Fruit fly (Drosophila melanogaster) whole organism, embryonic: ENCODE results near the gene Scm.

Experiments used
- CG13287 ChIP-seq: fragments of 200-800 bp; sonication (Bioruptor generic); IDR thresholded peaks from 2 replicates; pipeline ENCODE4 v1.3.6; 2022; ENCODE audit warnings: missing biosample characterization, missing genetic modification characterization; ENCODE audit not compliant: partially characterized antibody
- CG15073 ChIP-seq: fragments of 200-800 bp; sonication (Bioruptor generic); optimal IDR thresholded peaks from 2 replicates; lab custom pipeline; 2016; ENCODE audit warnings: missing biosample characterization, missing genetic modification characterization
- CG18011 ChIP-seq: fragments of 200-800 bp; sonication (Bioruptor generic); optimal IDR thresholded peaks from 2 replicates; lab custom pipeline; 2017; ENCODE audit warnings: missing biosample characterization, missing genetic modification characterization, mild to moderate bottlenecking, moderate library complexity, missing genotype
- CG32532 ChIP-seq: fragments of 200-800 bp; sonication (Bioruptor generic); IDR thresholded peaks from 2 replicates; pipeline ENCODE4 v1.3.6; 2022; ENCODE audit warnings: missing biosample characterization, missing genetic modification characterization
- CG33557 ChIP-seq: fragments of 200-800 bp; sonication (Bioruptor generic); optimal IDR thresholded peaks from 2 replicates; lab custom pipeline; 2019; ENCODE audit warnings: missing biosample characterization, mild to moderate bottlenecking, missing genetic modification characterization, moderate library complexity
- CG4707 ChIP-seq: fragments of 200-800 bp; sonication (Bioruptor generic); optimal IDR thresholded peaks from 2 replicates; lab custom pipeline; 2018; ENCODE audit warnings: missing biosample characterization, mild to moderate bottlenecking, missing genetic modification characterization, moderate library complexity
- CG8944 ChIP-seq: fragments of 200-800 bp; sonication (Bioruptor generic); optimal IDR thresholded peaks from 3 replicates; lab custom pipeline; 2016; ENCODE audit warnings: missing biosample characterization, missing genetic modification characterization
- Six4 ChIP-seq: fragments of 200-800 bp; sonication (Bioruptor generic); optimal IDR thresholded peaks from 2 replicates; lab custom pipeline; 2016; ENCODE audit warnings: missing biosample characterization, missing genetic modification characterization
- ci ChIP-seq: fragments of 200-800 bp; sonication (Bioruptor generic); IDR thresholded peaks from 3 replicates; pipeline ENCODE4 v1.3.6; 2022; ENCODE audit warnings: missing biosample characterization, missing genetic modification characterization
- kni ChIP-seq: fragments of 200-800 bp; sonication (Bioruptor generic); optimal IDR thresholded peaks from 3 replicates; lab custom pipeline; 2017; ENCODE audit warnings: mild to moderate bottlenecking, missing biosample characterization, missing genetic modification reagents, missing genetic modification characterization
- lbe ChIP-seq: fragments of 200-800 bp; sonication (Bioruptor generic); optimal IDR thresholded peaks from 2 replicates; lab custom pipeline; 2016; ENCODE audit warnings: missing biosample characterization, mild to moderate bottlenecking, missing genetic modification characterization
- slbo ChIP-seq: fragments of 200-800 bp; sonication (Bioruptor generic); IDR thresholded peaks from 2 replicates; pipeline ENCODE4 v1.3.6; 2022; ENCODE audit warnings: missing biosample characterization, missing genetic modification characterization

DNA sequence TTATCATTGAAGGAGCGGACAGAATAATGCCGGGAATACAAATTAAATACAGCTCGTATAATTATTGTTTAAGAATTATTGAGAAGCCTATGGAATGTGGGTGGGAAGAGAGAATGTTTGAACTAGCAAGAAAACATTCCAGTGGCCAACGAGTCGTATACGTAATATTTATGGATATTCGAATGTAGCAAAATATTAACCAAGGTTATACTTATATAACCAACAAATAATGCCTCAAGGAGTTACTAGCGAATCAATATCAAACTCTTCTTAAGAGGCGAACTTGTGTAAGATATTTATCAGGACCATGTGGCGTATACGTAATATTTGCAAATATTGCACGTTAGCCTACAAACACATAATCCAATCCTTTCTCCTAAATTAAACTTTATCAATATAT is 28.0 kb upstream of the Scm start:
- TF ChIP-seq CG15073 (GFP tag; lab: Kevin White, UChicago) (no peak), ci (no peak), CG33557 (GFP tag; lab: Kevin White, UChicago) (no peak), Six4 (no peak), CG8944 (GFP tag; lab: Kevin White, UChicago) (no peak), slbo (GFP tag; lab: Robert Waterston, UW) (no peak), CG18011 (GFP tag; lab: Kevin White, UChicago) (no peak), CG32532 (GFP tag; lab: Robert Waterston, UW) (no peak), kni (no peak), lbe (GFP tag; lab: Kevin White, UChicago) (no peak), CG13287 (GFP tag; lab: Robert Waterston, UW) (no peak), CG4707 (GFP tag; lab: Kevin White, UChicago) (no peak)
